Fruit fly (Drosophila melanogaster) Kc167 (cell line): ENCODE data around the gene CG7381.

Experiments used
- Myc ChIP-seq: fragments of >200 bp; optimal IDR thresholded peaks from 2 replicates; lab custom pipeline; 2017; ENCODE audit warnings: missing external identifiers
- Sin3A ChIP-seq: fragments of >200 bp; optimal IDR thresholded peaks from 2 replicates; lab custom pipeline; 2018; ENCODE audit warnings: missing external identifiers
- h ChIP-seq: fragments of >200 bp; optimal IDR thresholded peaks from 3 replicates; lab custom pipeline; 2018; ENCODE audit warnings: missing external identifiers
- insv ChIP-seq: fragments of >200 bp; optimal IDR thresholded peaks from 3 replicates; lab custom pipeline; 2018; ENCODE audit warnings: missing external identifiers
- psq ChIP-seq: fragments of >200 bp; optimal IDR thresholded peaks from 2 replicates; lab custom pipeline; 2017; ENCODE audit warnings: missing external identifiers
- ttk ChIP-seq: sonication (Bioruptor generic); optimal IDR thresholded peaks from 2 replicates; lab custom pipeline; 2017; ENCODE audit warnings: missing external identifiers

dm6 chr3R:12972106-12972505 lies 5.2 kb downstream of the CG7381 start:
- no peak for TF ChIP-seq psq
- no peak for TF ChIP-seq Sin3A (lab: Kevin White, UChicago)
- no peak for TF ChIP-seq Myc (lab: Kevin White, UChicago)
- no peak for TF ChIP-seq h (lab: Kevin White, UChicago)
- TF ChIP-seq ttk (lab: Kevin White, UChicago) = no peak
- TF ChIP-seq insv (lab: Kevin White, UChicago) = no peak
